Comparison of ENCODE assay signal across 5 fruit fly cellular contexts in the genomic region with DNA sequence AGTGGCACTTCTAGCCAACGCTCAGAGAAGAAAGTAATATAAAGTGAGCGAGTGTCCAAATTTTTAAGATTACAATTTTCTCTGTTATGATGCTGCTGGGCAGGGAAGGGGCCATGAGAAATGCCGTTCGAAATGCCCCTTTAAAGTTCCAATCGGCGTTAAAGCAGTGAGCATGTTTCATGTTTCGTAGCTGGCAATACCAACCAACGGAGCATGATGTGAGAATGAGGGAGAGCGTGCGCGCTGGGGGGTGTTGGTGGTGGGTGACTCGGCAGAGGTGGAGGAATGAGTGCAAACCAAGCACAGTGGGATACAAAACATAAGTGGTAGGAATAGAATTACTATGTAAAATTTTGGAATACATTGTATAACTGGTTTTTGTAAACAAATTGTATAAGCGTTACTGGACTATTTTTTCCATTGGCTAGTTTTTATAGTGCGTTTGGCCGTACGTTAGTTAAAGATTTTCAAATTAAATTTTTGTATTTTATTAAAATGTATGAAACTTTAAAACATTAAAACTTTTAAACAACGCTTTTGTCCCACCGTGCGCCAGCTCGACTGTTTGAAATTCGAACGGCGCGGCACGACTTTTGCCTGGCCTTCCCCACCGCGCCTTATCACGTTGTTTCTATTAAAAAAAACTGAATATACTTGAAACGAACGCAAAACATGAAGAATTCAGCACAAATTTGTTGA.
TF ChIP-seq lines count a peak whose summit lies in the region.

No protein-coding gene starts in this region.

TF ChIP-seq in whole organism, adult, 20 proteins besides CTCF, POLR2A, EP300 and RAD21 (continued from another document):
- TF ChIP-seq CG33017 (tag; optimal IDR thresholded peaks at IDR 0.05; lab: Kevin White, UChicago) (peak; percentile 100), Mnt (GFP tag; optimal IDR thresholded peaks at IDR 0.05; lab: Kevin White, UChicago) (peak; percentile 95), CG1620 (GFP tag; optimal IDR thresholded peaks at IDR 0.05; lab: Kevin White, UChicago) (peak; percentile 99), CG7101 (tag; optimal IDR thresholded peaks at IDR 0.05; lab: Kevin White, UChicago) (peak; percentile 100), cnc (optimal IDR thresholded peaks at IDR 0.05; lab: Kevin White, UChicago) (peak; percentile 73 to 80)

TF ChIP-seq in whole organism, embryonic, 481 proteins besides CTCF, POLR2A, EP300 and RAD21 (continued from another document and continues in another):
- TF ChIP-seq Nf-YC (tag; optimal IDR thresholded peaks at IDR 0.05; lab: Kevin White, UChicago) (peak; percentile 96), CG31365 (tag; optimal IDR thresholded peaks at IDR 0.05; lab: Kevin White, UChicago) (peak; percentile 93), jigr1 (GFP tag; IDR thresholded peaks at IDR 0.05; lab: Robert Waterston, UW) (peak; percentile 99), Ets65A (GFP tag; lab: Kevin White, UChicago) (peak; percentile 100), CG3163 (GFP tag; optimal IDR thresholded peaks at IDR 0.05; lab: Kevin White, UChicago) (peak; percentile 73), CG8388 (GFP tag; optimal IDR thresholded peaks at IDR 0.05; lab: Kevin White, UChicago) (peak; percentile 99), CG4360 (GFP tag; IDR thresholded peaks at IDR 0.05; lab: Robert Waterston, UW) (peak; percentile 88), ind (GFP tag; optimal IDR thresholded peaks at IDR 0.05; lab: Kevin White, UChicago) (peak; percentile 99), Drgx (GFP tag; IDR thresholded peaks at IDR 0.05; lab: Robert Waterston, UW) (peak; percentile 100), nmo (GFP tag; optimal IDR thresholded peaks at IDR 0.05; lab: Kevin White, UChicago) (peak; percentile 100), CG18476 (GFP tag; optimal IDR thresholded peaks at IDR 0.05; lab: Kevin White, UChicago) (peak; percentile 99), tio (GFP tag; optimal IDR thresholded peaks at IDR 0.05; lab: Kevin White, UChicago) (peak; percentile 100), CG7839 (tag; optimal IDR thresholded peaks at IDR 0.05; lab: Kevin White, UChicago) (peak; percentile 100), CG15696 (tag; optimal IDR thresholded peaks at IDR 0.05; lab: Kevin White, UChicago) (peak; percentile 100), CG2129 (GFP tag; IDR thresholded peaks at IDR 0.05; lab: Robert Waterston, UW; ENCODE audit: partially characterized antibody) (no peak), CG2202 (tag; optimal IDR thresholded peaks at IDR 0.05; lab: Kevin White, UChicago) (peak; percentile 99), Dip3 (GFP tag; optimal IDR thresholded peaks at IDR 0.05; lab: Kevin White, UChicago) (peak; percentile 99), CG1233 (GFP tag; optimal IDR thresholded peaks at IDR 0.05; lab: Kevin White, UChicago) (peak; percentile 100), p53 (GFP tag; optimal IDR thresholded peaks at IDR 0.05; lab: Kevin White, UChicago) (peak; percentile 96), Asciz (GFP tag; optimal IDR thresholded peaks at IDR 0.05; lab: Kevin White, UChicago) (peak; percentile 100), pan (optimal IDR thresholded peaks at IDR 0.05; lab: Kevin White, UChicago) (no peak), pan (GFP tag; optimal IDR thresholded peaks at IDR 0.05 in 1 of 2, IDR thresholded peaks at IDR 0.05 in 1 of 2) (peak in 1 of 2 experiments; percentile 99), CG13123 (GFP tag; optimal IDR thresholded peaks at IDR 0.05; lab: Kevin White, UChicago) (peak; percentile 98), gem (tag; optimal IDR thresholded peaks at IDR 0.05; lab: Kevin White, UChicago) (peak; percentile 100), CG6254 (GFP tag; optimal IDR thresholded peaks at IDR 0.05; lab: Kevin White, UChicago) (peak; percentile 98), lmd (GFP tag; IDR thresholded peaks at IDR 0.05; lab: Robert Waterston, UW) (peak; percentile 100), lov (optimal IDR thresholded peaks at IDR 0.05; lab: Kevin White, UChicago) (no peak), lov (GFP tag; IDR thresholded peaks at IDR 0.05; lab: Robert Waterston, UW) (peak; percentile 97), CG11504 (tag; optimal IDR thresholded peaks at IDR 0.05; lab: Kevin White, UChicago) (peak; percentile 99)

TF ChIP-seq in whole organism, prepupa, 60 proteins besides CTCF, POLR2A, EP300 and RAD21 (continued from another document and continues in another):
- TF ChIP-seq CG6276 (GFP tag; optimal IDR thresholded peaks at IDR 0.05; lab: Kevin White, UChicago) (peak; percentile 100), CG10669 (GFP tag; optimal IDR thresholded peaks at IDR 0.05; lab: Kevin White, UChicago) (peak; percentile 99), dac (GFP tag; optimal IDR thresholded peaks at IDR 0.05; lab: Kevin White, UChicago) (peak; percentile 100), Sox15 (GFP tag; optimal IDR thresholded peaks at IDR 0.05; lab: Kevin White, UChicago) (peak; percentile 99), CG32006 (GFP tag; optimal IDR thresholded peaks at IDR 0.05; lab: Kevin White, UChicago) (peak; percentile 100), Eip93F (GFP tag; optimal IDR thresholded peaks at IDR 0.05; lab: Kevin White, UChicago) (peak; percentile 99), CG15336 (GFP tag; IDR thresholded peaks at IDR 0.05; lab: Robert Waterston, UW) (peak; percentile 100), Smox (GFP tag; optimal IDR thresholded peaks at IDR 0.05; lab: Kevin White, UChicago) (peak; percentile 99), Hr38 (GFP tag; optimal IDR thresholded peaks at IDR 0.05; lab: Kevin White, UChicago) (peak; percentile 84), CG34406 (GFP tag; optimal IDR thresholded peaks at IDR 0.05; lab: Kevin White, UChicago) (peak; percentile 100), Ets96B (tag; optimal IDR thresholded peaks at IDR 0.05; lab: Kevin White, UChicago) (peak; percentile 100), lz (GFP tag; optimal IDR thresholded peaks at IDR 0.05; lab: Kevin White, UChicago) (peak; percentile 99), CG3919 (GFP tag; optimal IDR thresholded peaks at IDR 0.05; lab: Kevin White, UChicago) (peak; percentile 100), topi (GFP tag; optimal IDR thresholded peaks at IDR 0.05; lab: Kevin White, UChicago) (peak; percentile 99), CG11902 (GFP tag; optimal IDR thresholded peaks at IDR 0.05; lab: Kevin White, UChicago) (peak; percentile 99), fd59A (GFP tag; optimal IDR thresholded peaks at IDR 0.05; lab: Kevin White, UChicago) (peak; percentile 99), CG3032 (tag; optimal IDR thresholded peaks at IDR 0.05; lab: Kevin White, UChicago) (peak; percentile 100), Lpt (GFP tag; optimal IDR thresholded peaks at IDR 0.05; lab: Kevin White, UChicago) (peak; percentile 100), eg (GFP tag; IDR thresholded peaks at IDR 0.05; lab: Robert Waterston, UW) (peak; percentile 100), Hr39 (GFP tag; optimal IDR thresholded peaks at IDR 0.05; lab: Kevin White, UChicago) (peak; percentile 99), CG6854 (GFP tag; optimal IDR thresholded peaks at IDR 0.05; lab: Kevin White, UChicago) (peak; percentile 99), CG6808 (GFP tag; optimal IDR thresholded peaks at IDR 0.05; lab: Kevin White, UChicago) (peak; percentile 99), svp (GFP tag; lab: Kevin White, UChicago) (peak; percentile 100), CG7368 (GFP tag; optimal IDR thresholded peaks at IDR 0.05; lab: Kevin White, UChicago) (peak; percentile 99), spab (GFP tag; optimal IDR thresholded peaks at IDR 0.05; lab: Kevin White, UChicago) (peak; percentile 100), ss (GFP tag; optimal IDR thresholded peaks at IDR 0.05; lab: Kevin White, UChicago) (peak; percentile 99 to 100), CG9139 (GFP tag; optimal IDR thresholded peaks at IDR 0.05; lab: Kevin White, UChicago) (peak; percentile 99), Met (GFP tag; optimal IDR thresholded peaks at IDR 0.05; lab: Kevin White, UChicago) (peak; percentile 99), fd85E (GFP tag; optimal IDR thresholded peaks at IDR 0.05; lab: Kevin White, UChicago) (peak; percentile 98), OdsH (GFP tag; optimal IDR thresholded peaks at IDR 0.05; lab: Kevin White, UChicago) (peak; percentile 100)

TF ChIP-seq in whole organism, pupa, 21 proteins besides CTCF, POLR2A, EP300 and RAD21 (continued from another document):
- peak; percentile 99 for TF ChIP-seq CG12605 (GFP tag; IDR thresholded peaks at IDR 0.05; lab: Robert Waterston, UW)
- peak; percentile 100 for TF ChIP-seq Snoo (tag; optimal IDR thresholded peaks at IDR 0.05; lab: Kevin White, UChicago)
- peak; percentile 100 for TF ChIP-seq CG14655 (GFP tag; optimal IDR thresholded peaks at IDR 0.05; lab: Kevin White, UChicago)

TF ChIP-seq in whole organism, wandering third instar larva, 38 proteins besides CTCF, POLR2A, EP300 and RAD21 (continued from another document):
- peak; percentile 99 for TF ChIP-seq sv (GFP tag; optimal IDR thresholded peaks at IDR 0.05; lab: Kevin White, UChicago)
- peak; percentile 99 for TF ChIP-seq sage (GFP tag; optimal IDR thresholded peaks at IDR 0.05; lab: Kevin White, UChicago)
- peak; percentile 95 for TF ChIP-seq Rel (GFP tag; optimal IDR thresholded peaks at IDR 0.05; lab: Kevin White, UChicago)
- peak; percentile 96 for TF ChIP-seq Rel (tag; optimal IDR thresholded peaks at IDR 0.05; lab: Kevin White, UChicago)
- peak; percentile 91 for TF ChIP-seq GATAd (GFP tag; optimal IDR thresholded peaks at IDR 0.05; lab: Kevin White, UChicago)
- TF ChIP-seq tai (GFP tag; optimal IDR thresholded peaks at IDR 0.05; lab: Kevin White, UChicago), result peak; percentile 98
- peak; percentile 99 for TF ChIP-seq h (GFP tag; optimal IDR thresholded peaks at IDR 0.05; lab: Kevin White, UChicago)
- TF ChIP-seq psq (GFP tag; optimal IDR thresholded peaks at IDR 0.05; lab: Kevin White, UChicago), result peak; percentile 99
- no peak for TF ChIP-seq pan (optimal IDR thresholded peaks at IDR 0.05; lab: Kevin White, UChicago)
- TF ChIP-seq dsf (GFP tag; optimal IDR thresholded peaks at IDR 0.05; lab: Kevin White, UChicago; ENCODE audit: borderline replicate concordance), result peak; percentile 93
- TF ChIP-seq Dif (GFP tag; optimal IDR thresholded peaks at IDR 0.05; lab: Kevin White, UChicago; ENCODE audit: partially characterized antibody), result peak; percentile 32
- no peak for TF ChIP-seq Vsx2 (GFP tag; optimal IDR thresholded peaks at IDR 0.05; lab: Kevin White, UChicago; ENCODE audit: partially characterized antibody)
- peak; percentile 95 for TF ChIP-seq CrebA (GFP tag; optimal IDR thresholded peaks at IDR 0.05; lab: Kevin White, UChicago; ENCODE audit: borderline replicate concordance)
- TF ChIP-seq Mio (GFP tag; optimal IDR thresholded peaks at IDR 0.05; lab: Kevin White, UChicago), result peak; percentile 92
- TF ChIP-seq rgr (GFP tag; optimal IDR thresholded peaks at IDR 0.05; lab: Kevin White, UChicago), result peak; percentile 99
- no peak for TF ChIP-seq Hr83 (GFP tag; optimal IDR thresholded peaks at IDR 0.05; lab: Kevin White, UChicago; ENCODE audit: poor library complexity, severe bottlenecking)
- peak; percentile 97 for TF ChIP-seq Hnf4 (GFP tag; optimal IDR thresholded peaks at IDR 0.05; lab: Kevin White, UChicago)
- TF ChIP-seq Sp1 (GFP tag; optimal IDR thresholded peaks at IDR 0.05; lab: Kevin White, UChicago), result peak; percentile 99
